Fruit fly (Drosophila melanogaster): Measurements from ENCODE around the gene Ir68a.
A peak's percentile ranks its signal among the peaks of the same experiment; 100 is the strongest.

Gene Ir68a

DNA sequence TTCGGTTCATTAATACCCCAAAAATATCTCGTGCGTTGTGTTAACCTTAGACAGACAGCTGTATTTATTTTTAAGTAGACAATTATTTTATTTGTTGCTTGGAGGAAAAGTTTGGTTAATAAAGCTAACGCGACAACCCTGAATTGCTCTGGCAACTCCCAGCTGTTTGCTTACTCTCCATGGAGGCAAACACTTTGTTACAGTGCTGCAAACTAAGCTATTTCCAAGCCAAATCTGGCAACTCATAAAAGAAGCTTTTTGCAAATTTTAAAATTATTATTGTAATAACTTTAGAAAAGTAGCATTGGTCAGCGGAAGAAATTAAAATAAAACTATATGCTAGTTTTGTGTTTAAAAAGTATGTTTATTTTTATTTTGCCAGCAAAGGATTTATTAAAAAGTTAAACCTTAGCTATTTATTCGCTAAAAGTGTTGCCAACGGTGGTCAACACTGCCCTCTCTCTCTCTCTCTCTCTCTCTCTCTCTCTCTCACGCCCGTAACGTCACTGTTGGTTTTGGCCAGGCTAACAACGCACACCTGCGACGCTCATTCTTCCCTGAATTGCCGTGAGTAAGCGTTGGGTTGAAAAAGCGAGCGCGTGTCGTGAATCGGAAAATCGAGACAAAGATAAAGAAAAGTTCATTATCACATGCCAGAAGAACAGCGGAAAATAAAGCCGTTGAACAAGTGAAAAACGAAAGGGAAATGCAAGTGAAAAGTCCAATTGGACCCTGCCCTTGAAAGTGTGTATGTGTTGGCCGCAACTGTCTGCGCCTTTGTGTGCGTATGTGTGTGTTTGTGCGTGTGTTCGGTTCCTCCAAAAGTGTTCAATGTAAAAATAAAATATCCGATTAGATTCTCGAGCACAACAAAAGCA lies 20.5 kb downstream of the Ir68a start (continued):
- TF ChIP-seq CG6272 (GFP tag; IDR thresholded peaks at IDR 0.05) (peak; percentile 83), CG2199 (GFP tag; IDR thresholded peaks at IDR 0.05) (peak; percentile 10; the same call in 1 of the 3 replicates), CG6689 (GFP tag; IDR thresholded peaks at IDR 0.05) (peak; percentile 94), Gsc (GFP tag; IDR thresholded peaks at IDR 0.05) (no peak), dmrt99B (tag; optimal IDR thresholded peaks at IDR 0.05) (peak; percentile 87), Trl (optimal IDR thresholded peaks at IDR 0.05) (peak; percentile 79 to 98), Trl (GFP tag; optimal IDR thresholded peaks at IDR 0.05) (peak; percentile 93), Sin3A (optimal IDR thresholded peaks at IDR 0.05) (peak; percentile 17), stwl (tag; optimal IDR thresholded peaks at IDR 0.05) (peak; percentile 27), CG6654 (GFP tag; optimal IDR thresholded peaks at IDR 0.05) (peak; percentile 56), Asciz (GFP tag; optimal IDR thresholded peaks at IDR 0.05) (peak; percentile 83), Mad (GFP tag; optimal IDR thresholded peaks at IDR 0.05) (peak; percentile 64), CG3407 (GFP tag; optimal IDR thresholded peaks at IDR 0.05) (peak; percentile 69), pum (GFP tag; optimal IDR thresholded peaks at IDR 0.05) (peak; percentile 85), gem (tag; optimal IDR thresholded peaks at IDR 0.05) (peak; percentile 92), ase (GFP tag; IDR thresholded peaks at IDR 0.05) (peak; percentile 90), CG31388 (GFP tag; optimal IDR thresholded peaks at IDR 0.05) (peak; percentile 60), vvl (GFP tag; IDR thresholded peaks at IDR 0.05) (peak; percentile 98), CG8290 (GFP tag; optimal IDR thresholded peaks at IDR 0.05) (peak; percentile 30), CG8290 (tag; optimal IDR thresholded peaks at IDR 0.05) (peak; percentile 26 to 93), Scr (GFP tag; IDR thresholded peaks at IDR 0.05; ENCODE audit: partially characterized antibody) (peak; percentile 12; the same call in 1 of the 2 replicates), CG5180 (GFP tag; optimal IDR thresholded peaks at IDR 0.05) (peak; percentile 74), CG18764 (GFP tag; optimal IDR thresholded peaks at IDR 0.05) (peak; percentile 86), CG11560 (tag; IDR thresholded peaks at IDR 0.05) (peak; percentile 79), Rx (GFP tag; IDR thresholded peaks at IDR 0.05) (peak; percentile 90), CG4424 (GFP tag; optimal IDR thresholded peaks at IDR 0.05) (peak; percentile 82), nau (GFP tag; optimal IDR thresholded peaks at IDR 0.05) (peak; percentile 87), Myb (GFP tag; optimal IDR thresholded peaks at IDR 0.05) (peak; percentile 70), D19A (tag; optimal IDR thresholded peaks at IDR 0.05) (peak; percentile 67), grn (GFP tag; optimal IDR thresholded peaks at IDR 0.05) (peak; percentile 38), CG12071 (GFP tag; optimal IDR thresholded peaks at IDR 0.05) (peak; percentile 92), vfl (GFP tag; optimal IDR thresholded peaks at IDR 0.05) (peak; percentile 91), CG12219 (GFP tag; optimal IDR thresholded peaks at IDR 0.05) (peak; percentile 84), Oaz (GFP tag; IDR thresholded peaks at IDR 0.05) (peak; percentile 78), crp (GFP tag; optimal IDR thresholded peaks at IDR 0.05) (peak in 1 of 2 experiments; percentile 76), CG3838 (GFP tag; optimal IDR thresholded peaks at IDR 0.05) (peak; percentile 47), ken (GFP tag; IDR thresholded peaks at IDR 0.05) (peak; percentile 85), fd102C (GFP tag; optimal IDR thresholded peaks at IDR 0.05) (no peak), inv (GFP tag; IDR thresholded peaks at IDR 0.05; ENCODE audit: partially characterized antibody) (no peak), Abd-B (GFP tag; optimal IDR thresholded peaks at IDR 0.05) (peak; percentile 64), CG32767 (GFP tag; IDR thresholded peaks at IDR 0.05) (peak; percentile 83), hbn (GFP tag; IDR thresholded peaks at IDR 0.05; ENCODE audit: partially characterized antibody) (0 out of 2 replicates have a peak, but pooled peaks have one; percentile 7), sima (GFP tag; optimal IDR thresholded peaks at IDR 0.05) (peak; percentile 72), CG7786 (GFP tag; optimal IDR thresholded peaks at IDR 0.05) (peak; percentile 90), dpn (GFP tag; optimal IDR thresholded peaks at IDR 0.05) (peak; percentile 87 to 91), CG12299 (tag; optimal IDR thresholded peaks at IDR 0.05) (no peak), CG15269 (tag; optimal IDR thresholded peaks at IDR 0.05) (peak; percentile 85), CG15514 (GFP tag; optimal IDR thresholded peaks at IDR 0.05) (peak; percentile 89), CG3163 (GFP tag; optimal IDR thresholded peaks at IDR 0.05) (peak; percentile 53)

All from whole organism, embryonic.